Fruit fly (Drosophila melanogaster): ENCODE results near the gene B52.

Gene B52

DNA sequence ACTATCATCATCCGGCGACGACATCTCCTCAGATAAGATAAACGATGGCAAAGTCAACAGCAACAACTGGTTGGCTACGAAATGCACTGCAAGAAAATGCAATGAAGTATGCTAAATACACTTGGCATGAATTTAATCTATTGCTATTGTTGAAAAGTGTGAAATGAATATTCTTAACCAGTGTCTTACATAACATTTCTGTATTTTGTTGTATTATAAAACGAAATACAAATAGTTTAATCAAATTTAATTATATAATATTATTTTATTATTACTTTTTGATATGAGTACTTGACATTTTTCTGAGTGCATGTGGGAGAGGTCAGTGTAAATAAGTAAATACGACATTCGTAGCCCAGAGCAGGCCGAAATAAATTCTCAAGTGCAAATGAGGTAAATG is 52.4 kb downstream of the B52 start (continued):
- TF ChIP-seq gsb-n (tag; optimal IDR thresholded peaks at IDR 0.05) (peak; percentile 58), az2 (GFP tag; optimal IDR thresholded peaks at IDR 0.05) (peak; percentile 15), CG17328 (GFP tag; IDR thresholded peaks at IDR 0.05) (0 out of 2 replicates have a peak, but pooled peaks have one; percentile 14), z (GFP tag; IDR thresholded peaks at IDR 0.05) (no peak), so (GFP tag; IDR thresholded peaks at IDR 0.05) (0 out of 3 replicates have a peak, but pooled peaks have one; percentile 23), Fer3 (tag; optimal IDR thresholded peaks at IDR 0.05) (peak; percentile 43), CG1233 (GFP tag; optimal IDR thresholded peaks at IDR 0.05) (peak; percentile 51), unpg (GFP tag; optimal IDR thresholded peaks at IDR 0.05) (peak; percentile 53), Side (GFP tag; optimal IDR thresholded peaks at IDR 0.05) (no peak), CG7928 (GFP tag; optimal IDR thresholded peaks at IDR 0.05) (no peak), nmo (GFP tag; optimal IDR thresholded peaks at IDR 0.05) (peak; percentile 50), vvl (GFP tag; IDR thresholded peaks at IDR 0.05) (0 out of 2 replicates have a peak, but pooled peaks have one; percentile 26), sr (GFP tag; IDR thresholded peaks at IDR 0.05) (no peak), CG30020 (tag; optimal IDR thresholded peaks at IDR 0.05) (no peak), zf30C (GFP tag; optimal IDR thresholded peaks at IDR 0.05) (peak; percentile 68), grau (tag; optimal IDR thresholded peaks at IDR 0.05) (peak; percentile 50), jumu (GFP tag; optimal IDR thresholded peaks at IDR 0.05) (no peak), bsh (GFP tag; optimal IDR thresholded peaks at IDR 0.05) (peak in 1 of 2 experiments; percentile 61), CG6175 (GFP tag; IDR thresholded peaks at IDR 0.05) (no peak), CG17359 (tag; optimal IDR thresholded peaks at IDR 0.05) (peak; percentile 62), CG7556 (GFP tag; optimal IDR thresholded peaks at IDR 0.05) (peak; percentile 45), CG14441 (GFP tag; IDR thresholded peaks at IDR 0.05) (no peak), Hey (tag; optimal IDR thresholded peaks at IDR 0.05) (no peak), seq (GFP tag; IDR thresholded peaks at IDR 0.05) (no peak), Hr78 (GFP tag; optimal IDR thresholded peaks at IDR 0.05) (peak in 1 of 2 experiments; percentile 13), CG5245 (GFP tag; optimal IDR thresholded peaks at IDR 0.05) (no peak), CG17829 (tag; optimal IDR thresholded peaks at IDR 0.05) (peak; percentile 68), Nf-YC (tag; optimal IDR thresholded peaks at IDR 0.05) (peak; percentile 19), CG14014 (GFP tag; IDR thresholded peaks at IDR 0.05) (no peak), CG11560 (tag; IDR thresholded peaks at IDR 0.05) (no peak), CG8388 (GFP tag; optimal IDR thresholded peaks at IDR 0.05) (peak; percentile 42), ATbp (GFP tag; optimal IDR thresholded peaks at IDR 0.05) (peak; percentile 48), CG30431 (GFP tag; optimal IDR thresholded peaks at IDR 0.05) (peak; percentile 17), gem (tag; optimal IDR thresholded peaks at IDR 0.05) (peak; percentile 76), CG31441 (GFP tag; IDR thresholded peaks at IDR 0.05) (peak; percentile 50; the same call in 1 of the 2 replicates), CG6254 (GFP tag; optimal IDR thresholded peaks at IDR 0.05) (peak; percentile 34), Hr3 (GFP tag; optimal IDR thresholded peaks at IDR 0.05) (peak; percentile 18), D (optimal IDR thresholded peaks at IDR 0.05) (no peak), D (GFP tag; optimal IDR thresholded peaks at IDR 0.05) (peak; percentile 33), CG13296 (GFP tag; optimal IDR thresholded peaks at IDR 0.05) (peak; percentile 7), repo (GFP tag; optimal IDR thresholded peaks at IDR 0.05) (no peak), Six4 (GFP tag; optimal IDR thresholded peaks at IDR 0.05) (peak; percentile 3)
